Fruit fly (Drosophila melanogaster) whole organism, prepupa: ENCODE data around the gene CG1896.

Experiments used
- CG8119 ChIP-seq: fragments of 200-800 bp; sonication (Bioruptor generic); IDR thresholded peaks from 3 replicates; pipeline ENCODE4 v1.3.6; 2022; ENCODE audit warnings: missing biosample characterization, missing genetic modification characterization
- fd85E ChIP-seq: fragments of 200-800 bp; sonication (Bioruptor generic); optimal IDR thresholded peaks from 3 replicates; lab custom pipeline; 2016; ENCODE audit warnings: missing biosample characterization, missing genetic modification characterization
- vri ChIP-seq: fragments of 200-800 bp; sonication (Bioruptor generic); optimal IDR thresholded peaks from 3 replicates; lab custom pipeline; 2016; ENCODE audit warnings: missing biosample characterization, mild to moderate bottlenecking, missing genetic modification characterization

dm6 chr3R:31743279-31743678, 803 bp upstream of the CG1896 start, which contains the start of gene Tbca:
- TF ChIP-seq vri (GFP tag; lab: Kevin White, UChicago) (no peak), fd85E (GFP tag; lab: Kevin White, UChicago) (no peak), CG8119 (no peak)
